Fruit fly (Drosophila melanogaster) whole organism, embryonic: ENCODE results near the gene FipoQ.

Experiments used
- Adf1 ChIP-seq: fragments of 200-800 bp; sonication (Bioruptor generic); IDR thresholded peaks from 2 replicates; pipeline ENCODE4 v1.3.6; 2022; ENCODE audit warnings: missing biosample characterization, missing genetic modification characterization
- Blimp-1 ChIP-seq: fragments of 200-800 bp; sonication (Bioruptor generic); optimal IDR thresholded peaks from 3 replicates; lab custom pipeline; 2018; ENCODE audit warnings: missing biosample characterization, missing genetic modification characterization, mild to moderate bottlenecking, moderate library complexity, missing genetic modification reagents
- C15 ChIP-seq: fragments of 200-800 bp; sonication (Bioruptor generic); IDR thresholded peaks from 3 replicates; pipeline ENCODE4 v1.3.6; 2022; ENCODE audit warnings: missing biosample characterization, missing genetic modification characterization
- CG10565 ChIP-seq: fragments of 200-800 bp; sonication (Bioruptor generic); optimal IDR thresholded peaks from 3 replicates; lab custom pipeline; 2016; ENCODE audit warnings: missing biosample characterization, mild to moderate bottlenecking, missing genetic modification characterization
- CG11398 ChIP-seq: fragments of 200-800 bp; sonication (Bioruptor generic); optimal IDR thresholded peaks from 2 replicates; lab custom pipeline; 2016; ENCODE audit warnings: missing biosample characterization, missing genetic modification characterization
- CG12219 ChIP-seq: fragments of 200-800 bp; sonication (Bioruptor generic); optimal IDR thresholded peaks from 3 replicates; lab custom pipeline; 2018; ENCODE audit warnings: missing biosample characterization, mild to moderate bottlenecking, missing genetic modification characterization
- CG12299 ChIP-seq: fragments of 200-800 bp; sonication (Bioruptor generic); optimal IDR thresholded peaks from 2 replicates; lab custom pipeline; 2018; ENCODE audit warnings: missing biosample characterization, mild to moderate bottlenecking, missing genetic modification characterization
- CG12391 ChIP-seq: fragments of 200-800 bp; sonication (Bioruptor generic); optimal IDR thresholded peaks from 3 replicates; lab custom pipeline; 2018; ENCODE audit warnings: missing biosample characterization, mild to moderate bottlenecking, missing genetic modification characterization, moderate library complexity
- CG15514 ChIP-seq: fragments of 200-800 bp; sonication (Bioruptor generic); optimal IDR thresholded peaks from 3 replicates; lab custom pipeline; 2017; ENCODE audit warnings: missing biosample characterization, missing genetic modification characterization, mild to moderate bottlenecking, moderate library complexity, missing genetic modification reagents
- CG17361 ChIP-seq: fragments of 200-800 bp; sonication (Bioruptor generic); IDR thresholded peaks from 3 replicates; pipeline ENCODE4 v1.3.6; 2022; ENCODE audit warnings: missing biosample characterization, missing genetic modification characterization
- CG2678 ChIP-seq: fragments of 200-800 bp; sonication (Bioruptor generic); optimal IDR thresholded peaks from 3 replicates; lab custom pipeline; 2019; ENCODE audit warnings: missing biosample characterization, mild to moderate bottlenecking, missing genetic modification characterization, moderate library complexity
- CG3065 ChIP-seq: fragments of 200-800 bp; sonication (Bioruptor generic); optimal IDR thresholded peaks from 2 replicates; lab custom pipeline; 2016; ENCODE audit warnings: missing biosample characterization, missing genetic modification characterization
- CG33557 ChIP-seq: fragments of 200-800 bp; sonication (Bioruptor generic); optimal IDR thresholded peaks from 2 replicates; lab custom pipeline; 2019; ENCODE audit warnings: missing biosample characterization, mild to moderate bottlenecking, missing genetic modification characterization, moderate library complexity
- CG3407 ChIP-seq: fragments of 200-800 bp; sonication (Bioruptor generic); optimal IDR thresholded peaks from 2 replicates; lab custom pipeline; 2018; ENCODE audit warnings: missing biosample characterization, mild to moderate bottlenecking, missing genetic modification characterization
- CG3726 ChIP-seq: fragments of 200-800 bp; sonication (Bioruptor generic); IDR thresholded peaks from 3 replicates; pipeline ENCODE4, ENCODE4 v1.3.6; 2022; ENCODE audit warnings: missing biosample characterization, missing genetic modification characterization
- CG4404 ChIP-seq: fragments of 200-800 bp; sonication (Bioruptor generic); IDR thresholded peaks from 2 replicates; pipeline ENCODE4 v1.3.6; 2022; ENCODE audit warnings: missing biosample characterization, missing genetic modification characterization
- CG4820 ChIP-seq: fragments of 200-800 bp; sonication (Bioruptor generic); optimal IDR thresholded peaks from 3 replicates; lab custom pipeline; 2016; ENCODE audit warnings: missing biosample characterization, missing genetic modification characterization
- CG6272 ChIP-seq: fragments of 200-800 bp; sonication (Bioruptor generic); IDR thresholded peaks from 2 replicates; pipeline ENCODE4 v1.3.6; 2022; ENCODE audit warnings: missing biosample characterization, missing genetic modification characterization
- CG8944 ChIP-seq: fragments of 200-800 bp; sonication (Bioruptor generic); optimal IDR thresholded peaks from 3 replicates; lab custom pipeline; 2016; ENCODE audit warnings: missing biosample characterization, missing genetic modification characterization
- CrebB ChIP-seq: fragments of 200-800 bp; sonication (Bioruptor generic); optimal IDR thresholded peaks from 3 replicates; lab custom pipeline; 2018; ENCODE audit warnings: missing biosample characterization, mild to moderate bottlenecking, missing genetic modification characterization
- Dbx ChIP-seq: fragments of 200-800 bp; sonication (Bioruptor generic); IDR thresholded peaks from 3 replicates; pipeline ENCODE4 v1.3.6; 2022; ENCODE audit warnings: missing biosample characterization, missing genetic modification characterization
- Dek ChIP-seq: fragments of 200-800 bp; sonication (Bioruptor generic); optimal IDR thresholded peaks from 3 replicates; lab custom pipeline; 2019; ENCODE audit warnings: missing biosample characterization, mild to moderate bottlenecking, missing genetic modification characterization, moderate library complexity
- Dfd ChIP-seq, 2 experiments: fragments of >200 bp; optimal IDR thresholded peaks; 2 replicates each; lab custom pipeline; 2017; ENCODE audit warnings: missing biosample characterization in 2 of 2, missing genetic modification characterization in 2 of 2
- Dp ChIP-seq: fragments of 200-800 bp; sonication (Bioruptor generic); optimal IDR thresholded peaks from 2 replicates; lab custom pipeline; 2018; ENCODE audit warnings: missing biosample characterization, mild to moderate bottlenecking, missing genetic modification characterization, moderate library complexity
- E2f1 ChIP-seq: fragments of 200-800 bp; sonication (Bioruptor generic); IDR thresholded peaks from 2 replicates; pipeline ENCODE4 v1.3.6; 2022; ENCODE audit warnings: missing biosample characterization, missing genetic modification characterization
- HHEX ChIP-seq: fragments of 200-800 bp; sonication (Bioruptor generic); optimal IDR thresholded peaks from 3 replicates; lab custom pipeline; 2017; ENCODE audit warnings: missing biosample characterization, mild to moderate bottlenecking, missing genetic modification characterization, missing genetic modification reagents
- Hmx ChIP-seq: fragments of 200-800 bp; sonication (Bioruptor generic); optimal IDR thresholded peaks from 2 replicates; lab custom pipeline; 2016; ENCODE audit warnings: missing biosample characterization, missing genetic modification characterization
- MBD-R2 ChIP-seq: fragments of 200-800 bp; sonication (Bioruptor generic); IDR thresholded peaks from 2 replicates; pipeline ENCODE4 v1.3.6; 2022; ENCODE audit warnings: missing biosample characterization, missing genetic modification characterization
- Med ChIP-seq: fragments of 200-800 bp; sonication (Bioruptor generic); peaks from one replicate; lab custom pipeline; 2016; ENCODE audit warnings: missing biosample characterization, missing genetic modification characterization, mild to moderate bottlenecking, inconsistent platforms, moderate library complexity
- Nf-YB ChIP-seq: fragments of 200-800 bp; sonication (Bioruptor generic); optimal IDR thresholded peaks from 3 replicates; lab custom pipeline; 2019; ENCODE audit warnings: missing biosample characterization, mild to moderate bottlenecking, missing genetic modification characterization, moderate library complexity
- Oaz ChIP-seq: fragments of 200-800 bp; sonication (Bioruptor generic); IDR thresholded peaks from 2 replicates; pipeline ENCODE4 v1.3.6; 2022; ENCODE audit warnings: missing biosample characterization, missing genetic modification characterization
- Rfx ChIP-seq: fragments of 200-800 bp; sonication (Bioruptor generic); IDR thresholded peaks from 2 replicates; pipeline ENCODE4 v1.3.6; 2022; ENCODE audit warnings: missing biosample characterization, missing genetic modification characterization
- Scr ChIP-seq: fragments of 200-800 bp; sonication (Bioruptor generic); IDR thresholded peaks from 2 replicates; pipeline ENCODE4 v1.3.6; 2022; ENCODE audit warnings: missing biosample characterization, missing genetic modification characterization; ENCODE audit not compliant: partially characterized antibody
- Sin3A ChIP-seq: fragments of >200 bp; optimal IDR thresholded peaks from 2 replicates; lab custom pipeline; 2018
- YL-1 ChIP-seq: fragments of 200-800 bp; sonication (Bioruptor generic); optimal IDR thresholded peaks from 3 replicates; lab custom pipeline; 2017; ENCODE audit warnings: missing biosample characterization, mild to moderate bottlenecking, missing genetic modification characterization
- ab ChIP-seq: fragments of 200-800 bp; sonication (Bioruptor generic); optimal IDR thresholded peaks from 2 replicates; lab custom pipeline; 2016; ENCODE audit warnings: missing biosample characterization, missing genetic modification characterization
- cg ChIP-seq: fragments of 200-800 bp; sonication (Bioruptor generic); optimal IDR thresholded peaks from 3 replicates; lab custom pipeline; 2019; ENCODE audit warnings: missing biosample characterization, mild to moderate bottlenecking, missing genetic modification characterization, moderate library complexity
- chif ChIP-seq, 2 experiments: fragments of 200-800 bp; sonication (Bioruptor generic); optimal IDR thresholded peaks; 3 replicates each; lab custom pipeline; 2016; ENCODE audit warnings: missing biosample characterization in 2 of 2, missing genetic modification characterization in 2 of 2
- corto ChIP-seq: fragments of 200-800 bp; sonication (Bioruptor generic); optimal IDR thresholded peaks from 2 replicates; lab custom pipeline; 2016; ENCODE audit warnings: missing biosample characterization, mild to moderate bottlenecking, missing genetic modification characterization, moderate library complexity
- dan ChIP-seq: fragments of 200-800 bp; sonication (Bioruptor generic); IDR thresholded peaks from 2 replicates; pipeline ENCODE4 v1.3.6; 2022; ENCODE audit warnings: missing biosample characterization, missing genetic modification characterization
- ewg ChIP-seq: fragments of 200-800 bp; sonication (Bioruptor generic); optimal IDR thresholded peaks from 3 replicates; lab custom pipeline; 2017; ENCODE audit warnings: mild to moderate bottlenecking, missing biosample characterization, missing genetic modification reagents, missing genetic modification characterization
- inv ChIP-seq: fragments of 200-800 bp; sonication (Bioruptor generic); IDR thresholded peaks from 2 replicates; pipeline ENCODE4 v1.3.6; 2022; ENCODE audit warnings: missing biosample characterization, missing genetic modification characterization; ENCODE audit not compliant: partially characterized antibody
- nerfin-1 ChIP-seq: fragments of 200-800 bp; sonication (Bioruptor generic); optimal IDR thresholded peaks from 3 replicates; lab custom pipeline; 2019; ENCODE audit warnings: missing biosample characterization, mild to moderate bottlenecking, missing genetic modification characterization, moderate library complexity
- peb ChIP-seq: fragments of 200-800 bp; sonication (Bioruptor generic); IDR thresholded peaks from 2 replicates; pipeline ENCODE4 v1.3.6; 2022; ENCODE audit warnings: missing biosample characterization, missing genetic modification characterization
- pzg ChIP-seq: fragments of 200-800 bp; sonication (Bioruptor generic); optimal IDR thresholded peaks from 3 replicates; lab custom pipeline; 2018; ENCODE audit warnings: missing biosample characterization, mild to moderate bottlenecking, missing genetic modification characterization, moderate library complexity
- scrt ChIP-seq: fragments of 200-800 bp; sonication (Bioruptor generic); optimal IDR thresholded peaks from 2 replicates; lab custom pipeline; 2018; ENCODE audit warnings: missing biosample characterization, mild to moderate bottlenecking, missing genetic modification characterization, moderate library complexity
- sima ChIP-seq: fragments of 200-800 bp; sonication (Bioruptor generic); optimal IDR thresholded peaks from 2 replicates; lab custom pipeline; 2016; ENCODE audit warnings: missing biosample characterization, missing genetic modification characterization
- stwl ChIP-seq: fragments of 200-800 bp; sonication (Bioruptor generic); optimal IDR thresholded peaks from 3 replicates; lab custom pipeline; 2018; ENCODE audit warnings: missing biosample characterization, mild to moderate bottlenecking, missing genetic modification characterization, moderate library complexity
- tap ChIP-seq: fragments of 200-800 bp; optimal IDR thresholded peaks from 3 replicates; lab custom pipeline; 2019; ENCODE audit warnings: missing biosample characterization, mild to moderate bottlenecking, missing genetic modification characterization, moderate library complexity
- zen2 ChIP-seq: fragments of 200-800 bp; sonication (Bioruptor generic); IDR thresholded peaks from 3 replicates; pipeline ENCODE4 v1.3.6; 2022; ENCODE audit warnings: missing biosample characterization, missing genetic modification characterization; ENCODE audit not compliant: partially characterized antibody
- zf30C ChIP-seq: fragments of 200-800 bp; sonication (Bioruptor generic); optimal IDR thresholded peaks from 3 replicates; lab custom pipeline; 2018; ENCODE audit warnings: missing biosample characterization, mild to moderate bottlenecking, missing genetic modification characterization

Gene FipoQ

dm6 chr3R:29458689-29459136, 35.9 kb upstream of the FipoQ start (continued):
- TF ChIP-seq CG4404 (GFP tag; lab: Robert Waterston, UW) (peak; percentile 25; the same call in 1 of the 2 replicates), Dek (peak; percentile 15), CrebB (tag; lab: Kevin White, UChicago) (no peak), Scr (no peak), cg (GFP tag; lab: Kevin White, UChicago) (no peak), CG10565 (GFP tag; lab: Kevin White, UChicago) (no peak), CG6272 (GFP tag; lab: Robert Waterston, UW) (no peak), CG11398 (no peak), tap (peak; percentile 22), CG3407 (peak; percentile 48), E2f1 (GFP tag; lab: Robert Waterston, UW) (no peak), Med (peak; percentile 83), Adf1 (GFP tag; lab: Robert Waterston, UW) (no peak), CG3726 (GFP tag; lab: Robert Waterston, UW) (no peak), CG17361 (GFP tag; lab: Robert Waterston, UW) (peak; percentile 64), Sin3A (lab: Kevin White, UChicago) (no peak), sima (GFP tag; lab: Kevin White, UChicago) (no peak), Rfx (GFP tag; lab: Robert Waterston, UW) (no peak; the same call in 1 of the 2 replicates), ab (GFP tag; lab: Kevin White, UChicago) (no peak), inv (GFP tag; lab: Robert Waterston, UW) (no peak), Dbx (no peak), CG12391 (tag; lab: Kevin White, UChicago) (peak; percentile 62), CG4820 (GFP tag; lab: Kevin White, UChicago) (peak; percentile 56), CG15514 (GFP tag; lab: Kevin White, UChicago) (peak; percentile 7), CG3065 (no peak), zf30C (peak; percentile 71), MBD-R2 (GFP tag; lab: Robert Waterston, UW) (no peak), CG12299 (tag; lab: Kevin White, UChicago) (no peak), CG8944 (GFP tag; lab: Kevin White, UChicago) (no peak), C15 (GFP tag; lab: Robert Waterston, UW) (no peak), scrt (no peak), Hmx (GFP tag; lab: Kevin White, UChicago) (no peak), CG2678 (tag; lab: Kevin White, UChicago) (peak; percentile 49), corto (GFP tag; lab: Kevin White, UChicago) (no peak), stwl (tag; lab: Kevin White, UChicago) (no peak), pzg (GFP tag; lab: Kevin White, UChicago) (no peak), HHEX (peak; percentile 15), Oaz (GFP tag; lab: Robert Waterston, UW) (no peak), CG12219 (GFP tag; lab: Kevin White, UChicago) (peak; percentile 42), ewg (GFP tag; lab: Kevin White, UChicago) (peak; percentile 75), zen2 (GFP tag; lab: Robert Waterston, UW) (no peak), dan (no peak), peb (GFP tag; lab: Robert Waterston, UW) (no peak), Nf-YB (peak; percentile 25), chif (GFP tag; optimal IDR thresholded peaks at IDR 0.05; lab: Kevin White, UChicago) (peak; percentile 29 to 56), Dp (GFP tag; lab: Kevin White, UChicago) (no peak), YL-1 (GFP tag; lab: Kevin White, UChicago) (no peak), CG33557 (GFP tag; lab: Kevin White, UChicago) (peak; percentile 49), nerfin-1 (peak; percentile 43), Dfd (GFP tag; optimal IDR thresholded peaks at IDR 0.05; lab: Kevin White, UChicago) (no peak), Blimp-1 (GFP tag; lab: Kevin White, UChicago) (peak; percentile 63)
